Fruit fly (Drosophila melanogaster): ENCODE results near the gene CG31915.

dm6 chr2L:5554818-5555217 lies 26.9 kb downstream of the CG31915 start, which contains the start of gene GluRIIA:
- TF ChIP-seq CG8478 (optimal IDR thresholded peaks at IDR 0.05) (no peak), CTCF (optimal IDR thresholded peaks at IDR 0.05) (no peak)
